Fruit fly (Drosophila melanogaster): ENCODE measurements around the gene CG4617.
A peak's percentile ranks its signal among the peaks of the same experiment; 100 is the strongest.

The CG4617 gene

DNA sequence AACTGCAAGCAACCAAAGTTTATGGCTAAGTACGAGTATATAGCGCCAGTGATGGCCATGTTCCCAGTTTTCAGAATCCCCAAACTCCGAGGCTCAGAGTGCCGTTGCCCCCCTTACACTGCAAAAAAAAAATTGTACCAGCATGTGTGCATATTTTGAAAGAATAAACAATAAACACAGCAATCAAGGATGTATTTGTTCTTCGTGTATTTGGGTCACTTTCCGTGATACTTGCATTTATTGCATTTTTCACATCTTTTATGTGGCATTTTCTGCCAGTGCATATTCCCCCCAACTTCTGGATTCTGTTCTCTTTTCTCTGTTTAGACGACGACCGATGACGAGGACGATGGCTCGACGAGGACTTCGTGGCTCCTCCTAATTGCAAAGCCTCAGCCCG is 15.9 kb upstream of the CG4617 start (continued):
- TF ChIP-seq slbo (GFP tag; IDR thresholded peaks at IDR 0.05) (peak; percentile 30; the same call in 1 of the 2 replicates), scrt (GFP tag; optimal IDR thresholded peaks at IDR 0.05) (peak; percentile 9), CG14014 (GFP tag; IDR thresholded peaks at IDR 0.05) (peak; percentile 58; the same call in 1 of the 2 replicates), Med (GFP tag) (peak; percentile 77), Lpt (GFP tag; optimal IDR thresholded peaks at IDR 0.05) (no peak), Lim3 (GFP tag; IDR thresholded peaks at IDR 0.05) (no peak), CG18599 (GFP tag; optimal IDR thresholded peaks at IDR 0.05) (peak; percentile 64), bab2 (GFP tag; optimal IDR thresholded peaks at IDR 0.05) (peak; percentile 18), ind (GFP tag; optimal IDR thresholded peaks at IDR 0.05) (peak; percentile 0), CG9609 (GFP tag; optimal IDR thresholded peaks at IDR 0.05) (peak; percentile 4), Kr (GFP tag; optimal IDR thresholded peaks at IDR 0.05) (no peak), Rx (GFP tag; IDR thresholded peaks at IDR 0.05) (0 out of 2 replicates have a peak, but pooled peaks have one; percentile 18), CG13424 (tag; optimal IDR thresholded peaks at IDR 0.05) (peak; percentile 3), Ssrp (tag; optimal IDR thresholded peaks at IDR 0.05) (peak; percentile 4), CG15514 (GFP tag; optimal IDR thresholded peaks at IDR 0.05) (no peak), Antp (GFP tag; optimal IDR thresholded peaks at IDR 0.05) (peak; percentile 25), CG17361 (GFP tag; IDR thresholded peaks at IDR 0.05) (0 out of 3 replicates have a peak, but pooled peaks have one; percentile 16), Bteb2 (GFP tag; optimal IDR thresholded peaks at IDR 0.05) (no peak), cas (GFP tag; IDR thresholded peaks at IDR 0.05) (no peak), Rfx (GFP tag; IDR thresholded peaks at IDR 0.05) (peak; percentile 43; the same call in 1 of the 2 replicates), Hand (GFP tag; optimal IDR thresholded peaks at IDR 0.05) (peak; percentile 39), vvl (GFP tag; IDR thresholded peaks at IDR 0.05) (peak; percentile 47; the same call in 1 of the 2 replicates), sens (GFP tag) (peak; percentile 86), CG3065 (GFP tag; optimal IDR thresholded peaks at IDR 0.05) (no peak), luna (GFP tag; optimal IDR thresholded peaks at IDR 0.05) (no peak), Blimp-1 (GFP tag; optimal IDR thresholded peaks at IDR 0.05) (no peak), CG8388 (GFP tag; optimal IDR thresholded peaks at IDR 0.05) (no peak), Ada2b (GFP tag; IDR thresholded peaks at IDR 0.05) (peak; percentile 29; the same call in 1 of the 2 replicates), CG2889 (GFP tag; IDR thresholded peaks at IDR 0.05) (no peak), CG30403 (GFP tag; optimal IDR thresholded peaks at IDR 0.05) (peak; percentile 7), CG12071 (GFP tag; optimal IDR thresholded peaks at IDR 0.05) (peak; percentile 2), gfzf (GFP tag; optimal IDR thresholded peaks at IDR 0.05) (no peak), CG4404 (GFP tag; IDR thresholded peaks at IDR 0.05) (0 out of 2 replicates have a peak, but pooled peaks have one; percentile 28), CG4707 (GFP tag; optimal IDR thresholded peaks at IDR 0.05) (no peak), Hr51 (GFP tag; optimal IDR thresholded peaks at IDR 0.05) (peak in 1 of 2 experiments; percentile 10), lilli (GFP tag; optimal IDR thresholded peaks at IDR 0.05) (peak; percentile 21), CG7556 (GFP tag; optimal IDR thresholded peaks at IDR 0.05) (peak; percentile 2), CG12769 (tag; optimal IDR thresholded peaks at IDR 0.05) (peak; percentile 32), Xrp1 (GFP tag; IDR thresholded peaks at IDR 0.05) (peak; percentile 19; the same call in 1 of the 2 replicates), Meics (GFP tag; optimal IDR thresholded peaks at IDR 0.05) (peak; percentile 15), CG7357 (GFP tag; IDR thresholded peaks at IDR 0.05) (no peak), CG17359 (tag; optimal IDR thresholded peaks at IDR 0.05) (peak; percentile 1), Ets65A (GFP tag) (peak; percentile 47), lmd (GFP tag; IDR thresholded peaks at IDR 0.05) (no peak), toy (GFP tag; IDR thresholded peaks at IDR 0.05) (no peak), CG34376 (GFP tag; optimal IDR thresholded peaks at IDR 0.05) (no peak), CG2678 (tag; optimal IDR thresholded peaks at IDR 0.05) (peak; percentile 50), CG15601 (tag; optimal IDR thresholded peaks at IDR 0.05) (no peak), nom (GFP tag; optimal IDR thresholded peaks at IDR 0.05) (no peak), unpg (GFP tag; optimal IDR thresholded peaks at IDR 0.05) (peak; percentile 22), sisA (GFP tag; IDR thresholded peaks at IDR 0.05) (0 out of 2 replicates have a peak, but pooled peaks have one; percentile 9)

All from whole organism, embryonic.